Worm (Caenorhabditis elegans) whole organism, midembryonic: ENCODE results near the gene M03E7.1.

Experiments used
- T22C8.4 ChIP-seq: fragments of 200-800 bp; sonication (Bioruptor generic); IDR thresholded peaks from 2 replicates; pipeline ENCODE4 v1.3.6; 2022; ENCODE audit warnings: missing genetic modification characterization, missing compliant biosample characterization
- cog-1 ChIP-seq: sonication (generic microtip); optimal IDR thresholded peaks from 2 replicates; lab custom pipeline; 2016; ENCODE audit warnings: missing genetic modification characterization, missing compliant biosample characterization
- flt-1 ChIP-seq: fragments of 200-800 bp; sonication (Bioruptor generic); IDR thresholded peaks from 2 replicates; pipeline ENCODE4 v1.3.6; 2022; ENCODE audit warnings: missing genetic modification characterization, missing compliant biosample characterization
- klf-2 ChIP-seq: fragments of 200-800 bp; sonication (Bioruptor generic); conservative IDR thresholded peaks from 2 replicates; pipeline ENCODE4 v1.3.6; 2022; ENCODE audit warnings: missing genetic modification reagents, missing genetic modification characterization, missing compliant biosample characterization
- med-1 ChIP-seq: sonication (generic microtip); optimal IDR thresholded peaks from 2 replicates; lab custom pipeline; 2017; ENCODE audit warnings: missing genetic modification characterization, mild to moderate bottlenecking, missing compliant biosample characterization, antibody characterized with exemption, missing genetic modification reagents; ENCODE audit not compliant: insufficient read depth
- ref-1 ChIP-seq: fragments of 200-800 bp; sonication (Bioruptor generic); conservative IDR thresholded peaks from 2 replicates; pipeline ENCODE4 v1.3.6; 2022; ENCODE audit warnings: missing genetic modification reagents, missing genetic modification characterization, missing compliant biosample characterization
- tab-1 ChIP-seq: fragments of 200-800 bp; sonication (Bioruptor generic); IDR thresholded peaks from 2 replicates; pipeline ENCODE4 v1.3.6; 2022; ENCODE audit warnings: missing genetic modification characterization, missing compliant biosample characterization
- ztf-23 ChIP-seq: fragments of 200-800 bp; sonication (Bioruptor generic); IDR thresholded peaks from 2 replicates; pipeline ENCODE4 v1.3.6; 2022; ENCODE audit warnings: missing genetic modification reagents, missing genetic modification characterization, missing compliant biosample characterization
- ztf-29 ChIP-seq: fragments of 200-800 bp; sonication (Bioruptor generic); IDR thresholded peaks from 2 replicates; pipeline ENCODE4 v1.3.6; 2022; ENCODE audit warnings: missing genetic modification reagents, missing genetic modification characterization, missing compliant biosample characterization

The M03E7.1 gene

DNA sequence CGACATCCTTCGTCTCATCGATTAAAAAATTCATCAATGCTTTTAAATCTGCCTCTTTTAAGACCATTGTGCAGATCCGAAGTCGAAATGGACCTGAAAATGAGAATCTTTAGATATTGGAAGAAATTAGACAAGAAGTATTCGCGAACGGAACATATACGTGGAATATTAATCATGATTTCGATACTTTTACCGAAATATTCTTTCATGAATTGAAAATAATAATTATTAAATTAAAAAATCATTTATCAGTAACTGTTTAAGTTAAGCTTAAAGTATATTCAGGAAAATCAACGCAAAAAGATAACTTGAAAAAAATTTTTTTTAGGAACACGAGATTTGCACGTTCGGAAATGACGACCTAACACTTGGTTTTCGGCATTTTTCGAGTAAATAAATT, 20.2 kb upstream of the M03E7.1 start, which contains the start of gene CD4.8:
CD4.8 (minus strand) TSS at position 101 of the 400 bp plus-strand sequence.
- TF ChIP-seq med-1 (GFP tag; lab: Kevin White, UChicago), result no peak
- TF ChIP-seq cog-1 (tag; lab: Kevin White, UChicago), result no peak
- no peak for TF ChIP-seq ztf-29
- no peak for TF ChIP-seq flt-1
- no peak for TF ChIP-seq ref-1 (GFP tag; lab: Robert Waterston, UW)
- TF ChIP-seq ztf-23 (GFP tag; lab: Robert Waterston, UW), result no peak
- TF ChIP-seq klf-2, result no peak
- TF ChIP-seq tab-1 (GFP tag; lab: Robert Waterston, UW), result no peak
- TF ChIP-seq T22C8.4 (GFP tag; lab: Robert Waterston, UW), result no peak

DNA sequence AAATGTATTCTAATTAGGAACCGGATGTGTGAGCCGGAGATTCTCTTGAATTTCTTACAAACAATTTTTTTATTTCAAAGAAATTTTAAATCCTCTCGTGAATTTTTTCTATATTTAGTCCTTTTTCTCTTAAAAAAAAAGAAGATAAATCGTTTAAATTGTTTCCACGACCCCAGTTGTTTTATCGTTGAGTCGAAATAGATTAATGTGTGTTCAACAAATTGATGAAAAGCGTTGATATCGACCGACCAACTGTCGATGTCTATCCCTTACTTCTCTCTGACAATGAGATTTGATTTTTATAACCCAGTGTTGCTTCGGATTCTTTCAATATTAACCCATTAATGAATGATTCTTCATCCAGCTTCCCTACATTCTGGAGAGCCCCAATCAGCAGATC, 15.2 kb upstream of the M03E7.1 start, which contains the start of gene CD4.1:
CD4.1 (plus strand) TSS at position 301 of the 400 bp plus-strand sequence.
- TF ChIP-seq klf-2 (no peak), ref-1 (GFP tag; lab: Robert Waterston, UW) (no peak), T22C8.4 (GFP tag; lab: Robert Waterston, UW) (no peak), cog-1 (tag; lab: Kevin White, UChicago) (no peak), flt-1 (no peak), ztf-29 (no peak), med-1 (GFP tag; lab: Kevin White, UChicago) (no peak), ztf-23 (GFP tag; lab: Robert Waterston, UW) (no peak), tab-1 (GFP tag; lab: Robert Waterston, UW) (no peak)

- TF ChIP-seq klf-2 (no peak), tab-1 (GFP tag; lab: Robert Waterston, UW) (no peak), ref-1 (GFP tag; lab: Robert Waterston, UW) (no peak), flt-1 (no peak), ztf-29 (no peak), cog-1 (tag; lab: Kevin White, UChicago) (no peak), med-1 (GFP tag; lab: Kevin White, UChicago) (no peak), ztf-23 (GFP tag; lab: Robert Waterston, UW) (no peak), T22C8.4 (GFP tag; lab: Robert Waterston, UW) (no peak)
Measured at ce11 chrV:5610186-5610585, 11.3 kb upstream of the M03E7.1 start.

DNA sequence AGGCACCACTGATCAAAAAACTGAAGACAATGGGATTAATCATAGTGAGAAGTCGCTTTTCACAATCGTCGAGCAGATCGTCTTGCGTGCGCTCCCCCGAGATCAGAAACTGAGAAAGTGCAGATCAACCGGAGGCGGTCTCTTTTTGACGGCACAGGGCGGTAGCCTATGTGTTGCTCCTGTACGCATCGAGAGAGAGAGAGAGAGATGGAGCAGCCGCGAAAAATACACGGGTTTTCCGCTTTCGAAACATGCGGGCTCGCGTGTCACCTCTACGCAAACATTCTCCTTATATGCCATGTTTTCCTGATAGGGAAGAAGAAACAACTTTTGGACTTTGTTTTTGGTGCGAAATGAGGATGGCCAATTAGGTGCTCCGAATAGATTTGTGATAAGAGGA, 8.4 kb upstream of the M03E7.1 start, which contains the start of gene lrpc-1:
lrpc-1 (minus strand) TSS at position 101 of the 400 bp plus-strand sequence.
- TF ChIP-seq flt-1, result no peak
- 0 out of 2 replicates have a peak, but pooled peaks have one; percentile 13 for TF ChIP-seq ztf-23 (GFP tag; lab: Robert Waterston, UW)
- TF ChIP-seq ref-1 (GFP tag; lab: Robert Waterston, UW), result no peak
- no peak for TF ChIP-seq ztf-29

- TF ChIP-seq flt-1 (no peak), klf-2 (no peak), med-1 (GFP tag; lab: Kevin White, UChicago) (no peak), ztf-23 (GFP tag; lab: Robert Waterston, UW) (no peak), ref-1 (GFP tag; lab: Robert Waterston, UW) (no peak), ztf-29 (no peak), tab-1 (GFP tag; lab: Robert Waterston, UW) (no peak), cog-1 (tag; lab: Kevin White, UChicago) (no peak), T22C8.4 (GFP tag; lab: Robert Waterston, UW) (no peak)
Measured at ce11 chrV:5614724-5615123, 6.8 kb upstream of the M03E7.1 start, which contains the start of gene M03E7.3. Gene M03E7.3, plus strand, starts transcription at chrV:5615024.

DNA sequence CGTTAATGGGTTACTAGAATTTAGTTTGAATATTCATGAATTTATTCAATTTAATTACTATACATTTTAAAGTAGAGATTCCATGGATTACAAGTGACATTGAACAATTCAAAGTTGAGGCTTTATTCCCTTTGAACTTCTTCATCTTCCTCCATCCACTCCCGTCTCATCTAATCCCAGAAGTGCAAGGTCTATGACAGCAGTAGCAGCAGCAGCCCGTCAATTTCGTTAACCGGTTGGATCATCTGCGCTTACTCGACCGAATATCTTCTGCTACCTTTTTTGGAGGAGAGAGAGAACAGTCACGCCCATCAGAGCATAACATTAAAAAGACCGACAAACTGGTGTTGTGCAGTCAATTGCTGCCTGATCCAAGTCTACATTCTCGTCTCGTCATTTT, 4.2 kb upstream of the M03E7.1 start, which contains the start of gene M03E7.2:
M03E7.2 (plus strand) TSS at position 301 of the 400 bp plus-strand sequence.
- TF ChIP-seq flt-1, result no peak
- no peak for TF ChIP-seq ztf-29
- TF ChIP-seq ref-1 (GFP tag; lab: Robert Waterston, UW), result no peak
- TF ChIP-seq tab-1 (GFP tag; lab: Robert Waterston, UW), result no peak
- TF ChIP-seq T22C8.4 (GFP tag; lab: Robert Waterston, UW), result no peak
- no peak for TF ChIP-seq cog-1 (tag; lab: Kevin White, UChicago)
- TF ChIP-seq med-1 (GFP tag; lab: Kevin White, UChicago), result no peak
- no peak for TF ChIP-seq ztf-23 (GFP tag; lab: Robert Waterston, UW)
- no peak for TF ChIP-seq klf-2

DNA sequence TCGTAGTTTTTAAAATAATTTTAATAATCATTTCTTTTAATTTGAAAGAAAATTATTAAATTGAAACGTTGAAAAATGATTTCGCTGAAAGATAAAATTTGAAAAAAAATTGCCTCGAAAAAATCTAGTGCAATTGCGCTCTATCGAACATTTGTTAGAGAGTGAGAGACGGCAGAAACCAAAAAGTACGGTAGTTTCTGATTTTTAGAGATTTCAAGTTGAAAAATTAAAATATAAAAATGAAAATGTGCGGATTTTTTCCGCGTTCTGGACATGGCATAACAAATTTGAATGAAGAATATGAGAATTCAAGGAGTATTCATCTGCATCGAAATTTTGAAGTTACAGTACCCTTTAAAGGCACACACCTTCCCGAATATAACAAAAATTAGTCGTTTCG, 2.1 kb upstream of the M03E7.1 start:
- no peak for TF ChIP-seq med-1 (GFP tag; lab: Kevin White, UChicago)

DNA sequence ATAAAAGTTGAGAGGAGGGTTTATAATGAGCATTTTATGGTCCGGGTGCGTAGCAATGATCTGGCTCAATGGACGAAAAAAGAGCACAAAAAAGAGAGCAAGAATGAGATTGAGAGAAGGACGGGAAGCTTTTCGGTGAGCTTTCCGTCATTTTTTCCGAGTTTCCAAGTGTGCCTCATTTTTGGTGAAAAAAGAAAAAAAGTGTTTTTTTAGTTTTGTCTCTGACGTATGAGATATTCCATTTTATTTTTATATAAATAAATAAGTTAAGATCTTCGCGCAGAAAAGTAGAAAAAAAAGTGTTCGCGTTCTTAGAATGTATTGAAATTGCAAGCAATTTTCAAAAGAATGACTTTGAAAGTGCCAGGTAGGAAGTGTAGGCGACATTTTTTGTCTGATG, 1.4 kb upstream of the M03E7.1 start, which contains the start of gene memb-2:
memb-2 (minus strand) TSS at position 101 of the 400 bp plus-strand sequence.
- TF ChIP-seq tab-1 (GFP tag; lab: Robert Waterston, UW) (no peak), med-1 (GFP tag; lab: Kevin White, UChicago) (no peak), ztf-29 (no peak), ztf-23 (GFP tag; lab: Robert Waterston, UW) (no peak), flt-1 (no peak), ref-1 (GFP tag; lab: Robert Waterston, UW) (no peak), cog-1 (tag; lab: Kevin White, UChicago) (no peak), T22C8.4 (GFP tag; lab: Robert Waterston, UW) (no peak), klf-2 (no peak)

ce11 chrV:5628014-5628413, 6.5 kb downstream of the M03E7.1 start:
- TF ChIP-seq ztf-29 (no peak), med-1 (GFP tag; lab: Kevin White, UChicago) (no peak), cog-1 (tag; lab: Kevin White, UChicago) (no peak), ztf-23 (GFP tag; lab: Robert Waterston, UW) (no peak), flt-1 (no peak), tab-1 (GFP tag; lab: Robert Waterston, UW) (no peak), ref-1 (GFP tag; lab: Robert Waterston, UW) (no peak), klf-2 (no peak), T22C8.4 (GFP tag; lab: Robert Waterston, UW) (no peak)

DNA sequence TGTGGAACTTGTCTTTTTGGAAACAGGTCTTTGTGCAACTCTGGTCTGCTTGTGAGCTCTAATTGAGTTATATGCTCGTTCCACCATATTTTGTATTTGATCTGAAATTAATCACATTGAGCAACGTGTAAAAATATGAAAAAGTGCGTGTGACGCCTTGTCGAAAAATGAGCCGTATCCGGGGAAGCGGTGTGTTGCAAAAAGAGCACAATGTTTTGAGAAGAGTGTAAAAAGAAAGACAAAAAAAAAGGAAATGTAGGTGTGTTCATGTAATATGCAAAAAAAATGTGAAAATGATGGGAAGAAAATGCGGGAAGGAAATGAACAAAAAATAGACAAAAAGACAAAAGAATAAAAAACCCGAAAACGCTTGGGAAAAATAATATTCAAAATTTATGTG, 9.3 kb downstream of the M03E7.1 start, which contains the start of gene acy-4:
acy-4 (minus strand) TSS at position 101 of the 400 bp plus-strand sequence.
- no peak for TF ChIP-seq med-1 (GFP tag; lab: Kevin White, UChicago)
- TF ChIP-seq tab-1 (GFP tag; lab: Robert Waterston, UW), result no peak
- no peak for TF ChIP-seq ref-1 (GFP tag; lab: Robert Waterston, UW)
- TF ChIP-seq ztf-29, result no peak
- no peak for TF ChIP-seq klf-2
- no peak for TF ChIP-seq cog-1 (tag; lab: Kevin White, UChicago)
- no peak for TF ChIP-seq flt-1
- TF ChIP-seq ztf-23 (GFP tag; lab: Robert Waterston, UW), result no peak
- no peak for TF ChIP-seq T22C8.4 (GFP tag; lab: Robert Waterston, UW)
